Fruit fly (Drosophila melanogaster): ENCODE measurements around the gene MKP-4.

MKP-4 gene

dm6 chrX:19592309-19592708, 30.6 kb upstream of the MKP-4 start, which contains the start of gene CG14205 (continued):
- TF ChIP-seq CG1603 (tag; optimal IDR thresholded peaks at IDR 0.05) (no peak), grn (GFP tag; optimal IDR thresholded peaks at IDR 0.05) (peak; percentile 28), pb (GFP tag; optimal IDR thresholded peaks at IDR 0.05) (no peak), btn (GFP tag; optimal IDR thresholded peaks at IDR 0.05) (no peak), CG17568 (GFP tag; optimal IDR thresholded peaks at IDR 0.05) (no peak), ind (GFP tag; optimal IDR thresholded peaks at IDR 0.05) (no peak), NFAT (GFP tag; IDR thresholded peaks at IDR 0.05) (no peak), CG7987 (GFP tag; optimal IDR thresholded peaks at IDR 0.05) (no peak), CG34376 (GFP tag; optimal IDR thresholded peaks at IDR 0.05) (peak; percentile 25), nmo (GFP tag; optimal IDR thresholded peaks at IDR 0.05) (no peak), CG33557 (GFP tag; optimal IDR thresholded peaks at IDR 0.05) (no peak), exex (tag; optimal IDR thresholded peaks at IDR 0.05) (peak; percentile 73), insv (GFP tag; optimal IDR thresholded peaks at IDR 0.05) (no peak), Dip2 (GFP tag; IDR thresholded peaks at IDR 0.05) (no peak), lab (GFP tag; optimal IDR thresholded peaks at IDR 0.05) (no peak), Eip74EF (GFP tag; optimal IDR thresholded peaks at IDR 0.05) (no peak), gce (GFP tag; IDR thresholded peaks at IDR 0.05) (no peak)

dm6 chrX:19595862-19596261, 27.1 kb upstream of the MKP-4 start:
- TF ChIP-seq CG15514 (GFP tag; optimal IDR thresholded peaks at IDR 0.05), result peak; percentile 59
- TF ChIP-seq bowl (GFP tag; IDR thresholded peaks at IDR 0.05), result no peak
- peak; percentile 53 for TF ChIP-seq D19B (GFP tag; optimal IDR thresholded peaks at IDR 0.05)
- TF ChIP-seq dmrt11E (tag; optimal IDR thresholded peaks at IDR 0.05), result no peak
- no peak for TF ChIP-seq Meics (GFP tag; optimal IDR thresholded peaks at IDR 0.05)
- TF ChIP-seq H2.0 (GFP tag; IDR thresholded peaks at IDR 0.05), result peak; percentile 15; the same call in 1 of the 2 replicates
- peak; percentile 60 for TF ChIP-seq CG5245 (GFP tag; optimal IDR thresholded peaks at IDR 0.05)
- TF ChIP-seq Sry-β (GFP tag; optimal IDR thresholded peaks at IDR 0.05), result peak; percentile 48
- no peak for TF ChIP-seq Antp (GFP tag; optimal IDR thresholded peaks at IDR 0.05)
- TF ChIP-seq Med (GFP tag), result peak; percentile 9
- no peak for TF ChIP-seq CG4617 (GFP tag; optimal IDR thresholded peaks at IDR 0.05; ENCODE audit: borderline replicate concordance)

- no peak for TF ChIP-seq jigr1 (GFP tag; IDR thresholded peaks at IDR 0.05)
- TF ChIP-seq Doc2 (GFP tag; IDR thresholded peaks at IDR 0.05), result no peak
- peak; percentile 88 for TF ChIP-seq B-H2 (GFP tag; optimal IDR thresholded peaks at IDR 0.05)
- peak; percentile 84 for TF ChIP-seq CG5180 (GFP tag; optimal IDR thresholded peaks at IDR 0.05)
- peak; percentile 85 for TF ChIP-seq Bteb2 (GFP tag; optimal IDR thresholded peaks at IDR 0.05)
- TF ChIP-seq otp (GFP tag; IDR thresholded peaks at IDR 0.05), result peak; percentile 87
- TF ChIP-seq CG2129 (GFP tag; IDR thresholded peaks at IDR 0.05; ENCODE audit: partially characterized antibody), result peak; percentile 85
- TF ChIP-seq stwl (tag; optimal IDR thresholded peaks at IDR 0.05), result peak; percentile 76
- peak; percentile 54 for TF ChIP-seq toy (GFP tag; IDR thresholded peaks at IDR 0.05)
- TF ChIP-seq Deaf1 (tag; optimal IDR thresholded peaks at IDR 0.05), result peak; percentile 47
- peak; percentile 71 for TF ChIP-seq CG10366 (GFP tag; IDR thresholded peaks at IDR 0.05)
- TF ChIP-seq CG15011 (GFP tag; optimal IDR thresholded peaks at IDR 0.05), result peak; percentile 95
- TF ChIP-seq ssp (GFP tag; IDR thresholded peaks at IDR 0.05), result peak; percentile 64
- peak; percentile 94 for TF ChIP-seq CrebB (tag; optimal IDR thresholded peaks at IDR 0.05)
- TF ChIP-seq sc (optimal IDR thresholded peaks at IDR 0.05), result no peak
- peak; percentile 85 for TF ChIP-seq sc (GFP tag; optimal IDR thresholded peaks at IDR 0.05)
- peak; percentile 74 for TF ChIP-seq CG8388 (GFP tag; optimal IDR thresholded peaks at IDR 0.05)
- TF ChIP-seq sug (tag; optimal IDR thresholded peaks at IDR 0.05), result peak; percentile 88
- peak; percentile 74; the same call in 2 of the 3 replicates for TF ChIP-seq mld (GFP tag; IDR thresholded peaks at IDR 0.05; ENCODE audit: partially characterized antibody)
- peak; percentile 98 for TF ChIP-seq CG10543 (GFP tag; optimal IDR thresholded peaks at IDR 0.05)
Observed at dm6 chrX:19597684-19598363, 25.1 kb upstream of the MKP-4 start, which contains the start of gene RpS10b. Gene RpS10b, plus strand, starts transcription at chrX:19598031.

Measured in whole organism, embryonic.